Worm (Caenorhabditis elegans) whole organism, L4/young adult: Measurements from ENCODE around the gene T27A8.7.

Source experiments
- W03F9.2 ChIP-seq: fragments of 150-350 bp; optimal IDR thresholded peaks from 2 replicates; lab custom pipeline; 2014; ENCODE audit warnings: missing biosample characterization, missing genetic modification characterization
- dao-5 ChIP-seq: sonication (generic microtip); optimal IDR thresholded peaks from 2 replicates; lab custom pipeline; 2016; ENCODE audit warnings: missing genotype, missing genetic modification characterization, moderate library complexity, missing compliant biosample characterization
- him-1 ChIP-seq: sonication (generic microtip); optimal IDR thresholded peaks from 2 replicates; lab custom pipeline; 2016; ENCODE audit warnings: missing genotype, missing genetic modification reagents, missing genetic modification characterization, missing compliant biosample characterization

DNA sequence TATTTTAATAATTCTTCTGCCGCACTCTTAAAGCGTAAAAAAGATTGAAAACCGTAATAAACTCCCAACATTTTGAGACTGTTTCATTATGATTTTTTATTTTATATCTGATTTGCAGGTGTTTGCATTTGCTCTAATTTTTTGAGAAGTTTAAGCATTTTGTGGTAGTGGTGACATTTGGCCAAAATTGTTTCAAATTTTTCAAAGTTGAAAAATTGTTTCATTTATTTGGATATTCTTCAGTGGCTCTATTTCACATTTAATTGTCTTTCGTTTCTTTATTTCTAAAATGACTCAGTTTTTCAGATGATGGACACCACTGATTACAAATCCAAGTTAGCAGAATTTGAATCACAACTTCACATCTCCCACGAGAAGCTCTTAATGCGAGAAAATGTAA, 39.0 kb downstream of the T27A8.7 start, which contains the start of gene C30F2.5:
- TF ChIP-seq him-1 (tag; lab: Kevin White, UChicago) (no peak), W03F9.2 (tag; lab: Kevin White, UChicago) (no peak), dao-5 (tag; lab: Kevin White, UChicago) (no peak)
